Fruit fly (Drosophila melanogaster) whole organism, wandering third instar larva: Measurements from ENCODE around the gene FASN2.

Experiments used
- CG32264 ChIP-seq: fragments of 200-800 bp; sonication (Bioruptor generic); optimal IDR thresholded peaks from 2 replicates; lab custom pipeline; 2016; ENCODE audit warnings: missing biosample characterization, missing genetic modification characterization
- CG9705 ChIP-seq: fragments of 200-800 bp; sonication (Bioruptor generic); optimal IDR thresholded peaks from 2 replicates; lab custom pipeline; 2018; ENCODE audit warnings: missing biosample characterization, mild to moderate bottlenecking, missing genetic modification characterization
- CrebA ChIP-seq: fragments of 200-800 bp; sonication (Bioruptor generic); optimal IDR thresholded peaks from 2 replicates; lab custom pipeline; 2016; ENCODE audit warnings: missing biosample characterization, mild to moderate bottlenecking, missing genetic modification characterization, borderline replicate concordance
- Dfd ChIP-seq: fragments of >200 bp; optimal IDR thresholded peaks from 2 replicates; lab custom pipeline; 2017; ENCODE audit warnings: missing biosample characterization, missing genetic modification characterization
- Dif ChIP-seq: fragments of 200-275, 200-300 bp; sonication (Bioruptor generic); optimal IDR thresholded peaks from 2 replicates; lab custom pipeline; 2018; ENCODE audit warnings: missing biosample characterization, missing genetic modification characterization; ENCODE audit not compliant: partially characterized antibody
- GATAd ChIP-seq: sonication (Bioruptor generic); optimal IDR thresholded peaks from 2 replicates; lab custom pipeline; 2016; ENCODE audit warnings: missing biosample characterization, missing genetic modification characterization
- HLH106 ChIP-seq: fragments of 200-800 bp; optimal IDR thresholded peaks from 3 replicates; lab custom pipeline; 2019; ENCODE audit warnings: missing biosample characterization, mild to moderate bottlenecking, missing genetic modification characterization, moderate library complexity
- Hnf4 ChIP-seq: fragments of 200-800 bp; sonication (Bioruptor generic); optimal IDR thresholded peaks from 2 replicates; lab custom pipeline; 2016; ENCODE audit warnings: missing biosample characterization, mild to moderate bottlenecking, missing genetic modification characterization
- Hr78 ChIP-seq: fragments of >200 bp; optimal IDR thresholded peaks from 2 replicates; lab custom pipeline; 2017; ENCODE audit warnings: missing biosample characterization, missing genetic modification characterization
- Hr83 ChIP-seq: fragments of 200-300 bp; sonication (Bioruptor generic); optimal IDR thresholded peaks from 2 replicates; lab custom pipeline; 2016; ENCODE audit warnings: missing biosample characterization, mild to moderate bottlenecking, missing genetic modification characterization, moderate library complexity; ENCODE audit not compliant: poor library complexity, severe bottlenecking
- Jra ChIP-seq: sonication (Bioruptor generic); optimal IDR thresholded peaks from 2 replicates; lab custom pipeline; 2016; ENCODE audit warnings: missing biosample characterization, missing genetic modification characterization
- Myc ChIP-seq: fragments of >200 bp; optimal IDR thresholded peaks from 2 replicates; lab custom pipeline; 2017
- OdsH ChIP-seq: fragments of 200-800 bp; sonication (Bioruptor generic); optimal IDR thresholded peaks from 2 replicates; lab custom pipeline; 2016; ENCODE audit warnings: missing biosample characterization, mild to moderate bottlenecking, missing genetic modification characterization
- Rel ChIP-seq, 2 experiments: fragments of 200-800 bp; sonication (Bioruptor generic) in 1 of 2; optimal IDR thresholded peaks; 2 replicates in 1 of 2; 3 replicates in 1 of 2; lab custom pipeline; 2016 to 2019; ENCODE audit warnings: mild to moderate bottlenecking in 2 of 2, missing biosample characterization in 2 of 2, missing genetic modification characterization in 2 of 2, moderate library complexity in 1 of 2
- Sp1 ChIP-seq: fragments of 200-800 bp; sonication (Bioruptor generic); optimal IDR thresholded peaks from 3 replicates; lab custom pipeline; 2019; ENCODE audit warnings: missing biosample characterization, mild to moderate bottlenecking, missing genetic modification characterization, moderate library complexity
- Vsx2 ChIP-seq: fragments of 200-300, 225-300 bp; sonication (Bioruptor generic); optimal IDR thresholded peaks from 2 replicates; lab custom pipeline; 2018; ENCODE audit warnings: missing biosample characterization, missing genetic modification characterization; ENCODE audit not compliant: partially characterized antibody
- br ChIP-seq: fragments of 200-800 bp; sonication (Bioruptor generic); optimal IDR thresholded peaks from 2 replicates; lab custom pipeline; 2016; ENCODE audit warnings: missing biosample characterization, missing genetic modification characterization
- brk ChIP-seq: fragments of 200-800 bp; sonication (Bioruptor generic); optimal IDR thresholded peaks from 2 replicates; lab custom pipeline; 2016; ENCODE audit warnings: missing biosample characterization, mild to moderate bottlenecking, missing genetic modification characterization
- dl ChIP-seq, 2 experiments: fragments of 175-275, 200-275 bp in 1 of 2; fragments of 200-275 bp in 1 of 2; sonication (Bioruptor generic); optimal IDR thresholded peaks; lab custom pipeline; 2018; ENCODE audit warnings: mild to moderate bottlenecking in 2 of 2, missing biosample characterization in 2 of 2, missing genetic modification characterization in 2 of 2, moderate library complexity in 2 of 2; ENCODE audit not compliant: partially characterized antibody in 2 of 2, insufficient read depth in 1 of 2
- dmrt93B ChIP-seq: fragments of 200-800 bp; sonication (Bioruptor generic); optimal IDR thresholded peaks from 2 replicates; lab custom pipeline; 2018; ENCODE audit warnings: missing biosample characterization, mild to moderate bottlenecking, missing genetic modification characterization
- dsf ChIP-seq: sonication (Bioruptor generic); optimal IDR thresholded peaks from 2 replicates; lab custom pipeline; 2016; ENCODE audit warnings: missing biosample characterization, missing genetic modification characterization, borderline replicate concordance
- ey ChIP-seq: fragments of 200-800 bp; sonication (Bioruptor generic); optimal IDR thresholded peaks from 2 replicates; lab custom pipeline; 2016; ENCODE audit warnings: missing biosample characterization, missing genetic modification characterization
- foxo ChIP-seq, 2 experiments: fragments of 200-800 bp; sonication (Bioruptor generic); optimal IDR thresholded peaks; 2 replicates in 1 of 2; 3 replicates in 1 of 2; lab custom pipeline; 2016 to 2017; ENCODE audit warnings: missing biosample characterization in 2 of 2, missing genetic modification characterization in 2 of 2
- fru ChIP-seq: fragments of 200-800 bp; sonication (Bioruptor generic); optimal IDR thresholded peaks from 3 replicates; lab custom pipeline; 2016; ENCODE audit warnings: missing biosample characterization, mild to moderate bottlenecking, missing genetic modification characterization
- h ChIP-seq: fragments of 200-800 bp; sonication (Bioruptor generic); optimal IDR thresholded peaks from 3 replicates; lab custom pipeline; 2016; ENCODE audit warnings: missing biosample characterization, mild to moderate bottlenecking, missing genetic modification characterization
- jim ChIP-seq: fragments of 175-275, 200-325 bp; sonication (Bioruptor generic); optimal IDR thresholded peaks from 2 replicates; lab custom pipeline; 2016; ENCODE audit warnings: missing biosample characterization, mild to moderate bottlenecking, missing genetic modification characterization
- lola ChIP-seq: fragments of >200 bp; optimal IDR thresholded peaks from 2 replicates; lab custom pipeline; 2017; ENCODE audit warnings: missing biosample characterization, missing genetic modification characterization
- pan ChIP-seq: fragments of >200 bp; optimal IDR thresholded peaks from 2 replicates; lab custom pipeline; 2017
- psq ChIP-seq: fragments of 200-800 bp; sonication (Bioruptor generic); optimal IDR thresholded peaks from 3 replicates; lab custom pipeline; 2017; ENCODE audit warnings: missing biosample characterization, mild to moderate bottlenecking, missing genetic modification characterization, moderate library complexity
- rgr ChIP-seq: fragments of 200-800 bp; sonication (Bioruptor generic); optimal IDR thresholded peaks from 3 replicates; lab custom pipeline; 2016; ENCODE audit warnings: missing biosample characterization, mild to moderate bottlenecking, missing genetic modification characterization
- sage ChIP-seq: fragments of 200-800 bp; sonication (Bioruptor generic); optimal IDR thresholded peaks from 2 replicates; lab custom pipeline; 2016; ENCODE audit warnings: missing biosample characterization, mild to moderate bottlenecking, missing genetic modification characterization
- sv ChIP-seq: fragments of 200-800 bp; sonication (Bioruptor generic); optimal IDR thresholded peaks from 3 replicates; lab custom pipeline; 2016; ENCODE audit warnings: missing biosample characterization, missing genetic modification characterization
- tai ChIP-seq: sonication (Bioruptor generic); optimal IDR thresholded peaks from 2 replicates; lab custom pipeline; 2016; ENCODE audit warnings: missing biosample characterization, missing genetic modification characterization
- usp ChIP-seq: fragments of >200 bp; optimal IDR thresholded peaks from 2 replicates; lab custom pipeline; 2017; ENCODE audit warnings: missing biosample characterization, missing genetic modification characterization
- woc ChIP-seq: sonication (Bioruptor generic); optimal IDR thresholded peaks from 2 replicates; lab custom pipeline; 2016; ENCODE audit warnings: missing biosample characterization, mild to moderate bottlenecking, missing genetic modification characterization

FASN2 gene

dm6 chr2L:3003399-3003798, 40.3 kb upstream of the FASN2 start:
- TF ChIP-seq Rel (GFP tag; optimal IDR thresholded peaks at IDR 0.05; lab: Kevin White, UChicago) (no peak), Rel (tag; optimal IDR thresholded peaks at IDR 0.05; lab: Kevin White, UChicago) (no peak), psq (GFP tag; lab: Kevin White, UChicago) (no peak), brk (GFP tag; lab: Kevin White, UChicago) (no peak), jim (GFP tag; lab: Kevin White, UChicago) (no peak), Vsx2 (GFP tag; lab: Kevin White, UChicago) (no peak), woc (GFP tag; lab: Kevin White, UChicago) (no peak), foxo (GFP tag; optimal IDR thresholded peaks at IDR 0.05; lab: Kevin White, UChicago) (no peak), usp (no peak), GATAd (no peak), CG9705 (GFP tag; lab: Kevin White, UChicago) (no peak), CG32264 (GFP tag; lab: Kevin White, UChicago) (no peak), Jra (no peak), lola (GFP tag; lab: Kevin White, UChicago) (no peak), CrebA (GFP tag; lab: Kevin White, UChicago) (no peak), pan (lab: Kevin White, UChicago) (no peak), Dif (GFP tag; lab: Kevin White, UChicago) (no peak), h (GFP tag; lab: Kevin White, UChicago) (no peak), dl (GFP tag; optimal IDR thresholded peaks at IDR 0.05; lab: Kevin White, UChicago; ENCODE audit: insufficient read depth in 1 of 2, partially characterized antibody in 2 of 2) (no peak), sage (GFP tag; lab: Kevin White, UChicago) (no peak), HLH106 (tag; lab: Kevin White, UChicago) (no peak)
- TF ChIP-seq, all 38 proteins: peak for 0

dm6 chr2L:3004601-3005000, 39.1 kb upstream of the FASN2 start:
- TF ChIP-seq h (GFP tag; lab: Kevin White, UChicago) (peak; percentile 37), fru (peak; percentile 62), pan (lab: Kevin White, UChicago) (no peak), HLH106 (tag; lab: Kevin White, UChicago) (peak; percentile 47), Rel (GFP tag; optimal IDR thresholded peaks at IDR 0.05; lab: Kevin White, UChicago) (no peak), Rel (tag; optimal IDR thresholded peaks at IDR 0.05; lab: Kevin White, UChicago) (no peak), ey (GFP tag; lab: Kevin White, UChicago) (peak; percentile 22), Hr78 (no peak), psq (GFP tag; lab: Kevin White, UChicago) (peak; percentile 31), foxo (GFP tag; optimal IDR thresholded peaks at IDR 0.05; lab: Kevin White, UChicago) (peak in 1 of 2 experiments; percentile 64), br (GFP tag; lab: Kevin White, UChicago) (peak; percentile 63), woc (GFP tag; lab: Kevin White, UChicago) (peak; percentile 10), CG9705 (GFP tag; lab: Kevin White, UChicago) (no peak), Hnf4 (peak; percentile 21), Dfd (GFP tag; lab: Kevin White, UChicago) (no peak), rgr (GFP tag; lab: Kevin White, UChicago) (peak; percentile 31), Sp1 (GFP tag; lab: Kevin White, UChicago) (peak; percentile 36), OdsH (GFP tag; lab: Kevin White, UChicago) (peak; percentile 2), dsf (GFP tag; lab: Kevin White, UChicago) (no peak), GATAd (no peak), usp (no peak)
- TF ChIP-seq, all 38 proteins: peak for 12

dm6 chr2L:3005483-3005882, 38.3 kb upstream of the FASN2 start:
- no peak for TF ChIP-seq Hr83 (GFP tag; lab: Kevin White, UChicago)
- TF ChIP-seq Jra, result no peak
- TF ChIP-seq, all 38 proteins: peak for 0

- TF ChIP-seq pan (lab: Kevin White, UChicago) (no peak), Hr83 (GFP tag; lab: Kevin White, UChicago) (no peak), Rel (GFP tag; optimal IDR thresholded peaks at IDR 0.05; lab: Kevin White, UChicago) (no peak), Rel (tag; optimal IDR thresholded peaks at IDR 0.05; lab: Kevin White, UChicago) (no peak), dmrt93B (no peak), usp (no peak), rgr (GFP tag; lab: Kevin White, UChicago) (no peak), h (GFP tag; lab: Kevin White, UChicago) (no peak), br (GFP tag; lab: Kevin White, UChicago) (no peak), Dif (GFP tag; lab: Kevin White, UChicago) (no peak), OdsH (GFP tag; lab: Kevin White, UChicago) (no peak), sv (GFP tag; lab: Kevin White, UChicago) (no peak), psq (GFP tag; lab: Kevin White, UChicago) (no peak), GATAd (no peak), tai (GFP tag; lab: Kevin White, UChicago) (no peak), brk (GFP tag; lab: Kevin White, UChicago) (no peak), Myc (lab: Kevin White, UChicago) (no peak)
Measured at dm6 chr2L:3006194-3006593, 37.6 kb upstream of the FASN2 start.
